Worm (Caenorhabditis elegans): ENCODE data around the gene mtx-2.

mtx-2 gene

DNA sequence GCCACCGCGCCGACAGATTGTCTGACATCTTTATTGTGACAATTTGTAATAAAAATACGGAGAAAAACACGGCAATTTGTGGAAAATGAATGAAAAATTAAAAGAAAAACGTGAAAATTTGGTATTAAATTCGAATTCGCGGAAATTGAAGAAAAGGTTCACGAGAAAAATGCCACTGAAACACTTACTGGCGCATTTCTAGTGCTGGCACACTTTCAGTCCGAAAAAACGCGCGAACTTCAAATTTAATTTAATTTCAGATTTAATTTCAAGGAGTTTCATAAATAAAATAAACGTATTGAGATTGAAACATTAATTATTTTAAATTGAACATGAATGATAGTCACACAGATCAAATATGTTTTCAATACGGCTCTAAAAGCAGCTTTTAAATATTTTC, 31.9 kb upstream of the mtx-2 start, which contains the start of gene cyk-7:
Gene cyk-7, minus strand, starts transcription at position 99 of the 400 bp plus-strand sequence.
- peak; percentile 13 to 25 for TF ChIP-seq lsy-2 (tag; optimal IDR thresholded peaks at IDR 0.05)
- TF ChIP-seq snpc-4 (tag; optimal IDR thresholded peaks at IDR 0.05): no peak
- TF ChIP-seq F16B12.6 (tag; optimal IDR thresholded peaks at IDR 0.05): no peak
- TF ChIP-seq nhr-20 (tag; optimal IDR thresholded peaks at IDR 0.05): no peak
- peak; percentile 65 to 99 for TF ChIP-seq efl-1 (optimal IDR thresholded peaks at IDR 0.05)
- peak; percentile 68 to 95 for TF ChIP-seq efl-1 (GFP tag; optimal IDR thresholded peaks at IDR 0.05 in 1 of 2)
- TF ChIP-seq nhr-237 (tag; optimal IDR thresholded peaks at IDR 0.05): no peak
- peak in 2 of 3 experiments; percentile 23 to 66 for TF ChIP-seq dpl-1 (GFP tag; optimal IDR thresholded peaks at IDR 0.05)
- peak in 1 of 2 experiments; percentile 18 for TF ChIP-seq lin-35 (GFP tag; optimal IDR thresholded peaks at IDR 0.05)

DNA sequence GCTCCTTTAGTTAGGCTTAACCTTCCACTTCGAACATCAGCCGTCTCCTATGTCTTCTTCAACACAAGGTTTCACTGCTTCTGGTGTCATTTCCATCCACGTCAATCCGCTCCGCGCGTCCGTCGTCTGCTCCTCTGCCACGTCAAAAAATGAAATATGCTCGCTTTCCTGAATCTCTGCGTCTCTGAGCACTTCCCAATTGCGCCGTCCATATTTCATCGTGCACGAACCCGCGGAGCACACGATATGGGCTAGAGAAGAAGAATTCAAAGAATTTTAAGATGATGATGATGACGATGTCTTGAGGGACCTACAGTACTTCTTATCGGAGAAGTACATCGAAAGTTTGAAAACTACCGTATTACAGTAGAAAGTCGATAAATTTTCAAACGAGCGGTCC, 29.6 kb upstream of the mtx-2 start:
- TF ChIP-seq lin-15B (tag; optimal IDR thresholded peaks at IDR 0.05): no peak
- TF ChIP-seq egl-27 (tag; optimal IDR thresholded peaks at IDR 0.05): no peak
- TF ChIP-seq snu-23 (GFP tag; optimal IDR thresholded peaks at IDR 0.05): no peak
- peak in 1 of 2 experiments; percentile 27 for TF ChIP-seq lsy-2 (tag; optimal IDR thresholded peaks at IDR 0.05)
- TF ChIP-seq blmp-1 (tag; optimal IDR thresholded peaks at IDR 0.05): peak; percentile 29
- no peak for TF ChIP-seq zag-1 (tag; optimal IDR thresholded peaks at IDR 0.05)
- no peak for TF ChIP-seq hlh-17 (GFP tag; optimal IDR thresholded peaks at IDR 0.05; ENCODE audit: borderline replicate concordance)
- no peak for TF ChIP-seq tlp-1 (tag; optimal IDR thresholded peaks at IDR 0.05)
- TF ChIP-seq vab-15 (tag; optimal IDR thresholded peaks at IDR 0.05): no peak
- TF ChIP-seq nhr-47 (tag; optimal IDR thresholded peaks at IDR 0.05): no peak
- TF ChIP-seq mdl-1 (tag; optimal IDR thresholded peaks at IDR 0.05): no peak
- TF ChIP-seq ces-1 (GFP tag; optimal IDR thresholded peaks at IDR 0.05): no peak
- TF ChIP-seq egl-13 (tag; optimal IDR thresholded peaks at IDR 0.05): no peak
- no peak for TF ChIP-seq pqm-1 (tag; optimal IDR thresholded peaks at IDR 0.05)
- no peak for TF ChIP-seq isw-1 (GFP tag; IDR thresholded peaks at IDR 0.05)
- no peak for TF ChIP-seq lin-14 (GFP tag; optimal IDR thresholded peaks at IDR 0.05)
- TF ChIP-seq mep-1 (tag; optimal IDR thresholded peaks at IDR 0.05): no peak
- TF ChIP-seq dsc-1 (tag; optimal IDR thresholded peaks at IDR 0.05): no peak
- TF ChIP-seq F16B12.6 (tag; optimal IDR thresholded peaks at IDR 0.05): no peak
- TF ChIP-seq C04F5.9 (tag; optimal IDR thresholded peaks at IDR 0.05): no peak
- TF ChIP-seq snpc-4 (tag; optimal IDR thresholded peaks at IDR 0.05): no peak
- TF ChIP-seq nhr-11 (tag; optimal IDR thresholded peaks at IDR 0.05): no peak
- no peak for TF ChIP-seq unc-130 (tag; optimal IDR thresholded peaks at IDR 0.05)
- TF ChIP-seq aly-2 (tag; optimal IDR thresholded peaks at IDR 0.05): no peak
- TF ChIP-seq ztf-11 (tag; optimal IDR thresholded peaks at IDR 0.05): peak in 1 of 2 experiments; percentile 47
- no peak for TF ChIP-seq lin-35 (GFP tag; optimal IDR thresholded peaks at IDR 0.05)
- TF ChIP-seq rnt-1 (tag; optimal IDR thresholded peaks at IDR 0.05): peak; percentile 26
- peak; percentile 11 for TF ChIP-seq nhr-85 (tag)
- no peak for TF ChIP-seq zip-4 (GFP tag; optimal IDR thresholded peaks at IDR 0.05)
- no peak for TF ChIP-seq mab-9 (GFP tag; IDR thresholded peaks at IDR 0.05)

DNA sequence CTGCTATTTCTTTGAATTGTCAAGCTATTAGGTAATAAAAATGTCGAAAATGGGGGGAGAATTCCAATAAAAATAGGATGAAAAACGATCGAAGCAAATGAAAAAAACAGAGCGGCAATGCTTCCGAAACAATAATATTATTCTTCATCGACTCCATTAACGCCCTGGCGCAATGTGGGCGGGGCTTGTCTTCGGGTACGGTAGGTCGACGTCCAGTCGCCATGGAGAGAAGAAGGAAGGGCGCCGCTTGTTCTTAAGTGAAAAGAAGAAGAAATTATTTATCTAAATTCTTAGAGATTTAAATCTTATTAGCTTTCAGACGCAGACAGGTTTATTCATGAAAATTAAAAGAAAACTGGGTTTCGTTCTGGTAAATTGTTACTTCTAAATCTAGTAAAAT, 28.8 kb upstream of the mtx-2 start:
- TF ChIP-seq aly-2 (tag; optimal IDR thresholded peaks at IDR 0.05) (no peak), grh-1 (GFP tag; IDR thresholded peaks at IDR 0.05) (no peak), lsy-2 (tag; optimal IDR thresholded peaks at IDR 0.05) (peak; percentile 33 to 66), C04F5.9 (tag; optimal IDR thresholded peaks at IDR 0.05) (no peak), efl-1 (optimal IDR thresholded peaks at IDR 0.05) (no peak), efl-1 (GFP tag; optimal IDR thresholded peaks at IDR 0.05 in 1 of 2) (peak in 1 of 2 experiments; percentile 23), xbp-1 (tag; optimal IDR thresholded peaks at IDR 0.05) (no peak), snpc-4 (tag; optimal IDR thresholded peaks at IDR 0.05) (no peak), C16A3.4 (tag; optimal IDR thresholded peaks at IDR 0.05) (no peak)

DNA sequence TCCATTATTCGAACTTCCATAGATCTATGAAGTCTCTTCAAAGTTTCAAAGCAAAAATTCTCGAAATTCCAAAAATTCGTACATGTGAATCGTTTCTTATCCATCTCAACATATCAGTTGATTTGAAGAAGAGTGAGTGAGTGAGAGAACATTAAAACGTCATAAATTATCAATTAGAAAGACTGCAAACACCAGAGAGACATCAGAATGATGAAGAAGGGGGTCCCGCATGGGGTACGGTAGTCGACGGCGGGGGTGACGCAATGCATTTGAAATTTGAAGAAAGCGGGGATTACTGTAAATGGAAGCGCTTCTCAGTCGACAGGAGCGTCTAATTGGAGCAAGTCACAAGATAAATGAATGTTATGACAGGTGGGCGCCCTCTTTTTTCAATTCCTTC, 27.1 kb upstream of the mtx-2 start:
- no peak for TF ChIP-seq nhr-84 (tag; optimal IDR thresholded peaks at IDR 0.05)
- no peak for TF ChIP-seq sup-37 (GFP tag; optimal IDR thresholded peaks at IDR 0.05)
- TF ChIP-seq fkh-8 (tag; optimal IDR thresholded peaks at IDR 0.05): no peak
- no peak for TF ChIP-seq elt-2 (tag; optimal IDR thresholded peaks at IDR 0.05)
- no peak for TF ChIP-seq mab-9 (GFP tag; IDR thresholded peaks at IDR 0.05)
- no peak for TF ChIP-seq jun-1 (tag; optimal IDR thresholded peaks at IDR 0.05)
- TF ChIP-seq nhr-19 (GFP tag; conservative IDR thresholded peaks at IDR 0.05): peak; percentile 33; the same call in 1 of the 2 replicates
- TF ChIP-seq lin-35 (GFP tag; optimal IDR thresholded peaks at IDR 0.05): no peak
- peak in 1 of 2 experiments; percentile 16 for TF ChIP-seq ztf-11 (tag; optimal IDR thresholded peaks at IDR 0.05)
- TF ChIP-seq lsy-2 (tag; optimal IDR thresholded peaks at IDR 0.05): peak; percentile 60 to 81
- no peak for TF ChIP-seq hlh-17 (GFP tag; optimal IDR thresholded peaks at IDR 0.05; ENCODE audit: borderline replicate concordance)
- TF ChIP-seq C16A3.4 (tag; optimal IDR thresholded peaks at IDR 0.05): no peak
- TF ChIP-seq skn-1 (tag; optimal IDR thresholded peaks at IDR 0.05): no peak
- no peak for TF ChIP-seq mep-1 (tag; optimal IDR thresholded peaks at IDR 0.05)
- no peak for TF ChIP-seq nhr-11 (tag; optimal IDR thresholded peaks at IDR 0.05)
- TF ChIP-seq unc-62 (GFP tag; optimal IDR thresholded peaks at IDR 0.05): no peak
- no peak for TF ChIP-seq irx-1 (tag; optimal IDR thresholded peaks at IDR 0.05)
- TF ChIP-seq C34B4.2 (tag; optimal IDR thresholded peaks at IDR 0.05): no peak
